Worm (Caenorhabditis elegans): Measurements from ENCODE around the gene K07F5.7.

DNA sequence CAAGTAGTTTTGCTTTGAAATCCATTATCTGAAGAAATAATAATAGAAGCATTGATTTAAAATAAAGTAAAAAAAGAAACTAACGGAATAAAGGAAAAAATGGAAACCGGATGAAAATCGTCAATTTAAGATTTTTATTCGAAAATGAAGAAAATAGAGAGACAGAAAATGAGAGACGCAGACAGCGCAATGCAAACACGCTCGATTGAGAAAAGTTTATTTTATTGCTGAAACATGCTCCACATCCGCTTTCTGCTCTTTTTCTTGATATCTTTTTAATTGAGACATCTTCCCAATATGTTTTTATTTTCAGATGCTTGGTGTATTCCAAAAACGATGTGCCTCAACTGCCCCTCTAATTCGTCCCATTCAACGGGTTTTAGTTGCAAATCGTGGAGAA, 36.3 kb upstream of the K07F5.7 start, which contains the start of the genes prp-18 and mccc-1:
- TF ChIP-seq R02D3.7 (tag; optimal IDR thresholded peaks at IDR 0.05) (no peak), peb-1 (tag; optimal IDR thresholded peaks at IDR 0.05) (no peak)
